Fruit fly (Drosophila melanogaster) Kc167 (cell line): ENCODE data around the gene Dfd.

Source experiments
- h ChIP-seq: fragments of >200 bp; optimal IDR thresholded peaks from 3 replicates; lab custom pipeline; 2018; ENCODE audit warnings: missing external identifiers
- insv ChIP-seq: fragments of >200 bp; optimal IDR thresholded peaks from 3 replicates; lab custom pipeline; 2018; ENCODE audit warnings: missing external identifiers
- psq ChIP-seq: fragments of >200 bp; optimal IDR thresholded peaks from 2 replicates; lab custom pipeline; 2017; ENCODE audit warnings: missing external identifiers
- ttk ChIP-seq: sonication (Bioruptor generic); optimal IDR thresholded peaks from 2 replicates; lab custom pipeline; 2017; ENCODE audit warnings: missing external identifiers

dm6 chr3R:6826865-6827264 lies 35.2 kb downstream of the Dfd start:
- TF ChIP-seq ttk (lab: Kevin White, UChicago) (no peak), insv (lab: Kevin White, UChicago) (no peak), psq (no peak), h (no peak)
